Fruit fly (Drosophila melanogaster): ENCODE results near the gene CG32212.

DNA sequence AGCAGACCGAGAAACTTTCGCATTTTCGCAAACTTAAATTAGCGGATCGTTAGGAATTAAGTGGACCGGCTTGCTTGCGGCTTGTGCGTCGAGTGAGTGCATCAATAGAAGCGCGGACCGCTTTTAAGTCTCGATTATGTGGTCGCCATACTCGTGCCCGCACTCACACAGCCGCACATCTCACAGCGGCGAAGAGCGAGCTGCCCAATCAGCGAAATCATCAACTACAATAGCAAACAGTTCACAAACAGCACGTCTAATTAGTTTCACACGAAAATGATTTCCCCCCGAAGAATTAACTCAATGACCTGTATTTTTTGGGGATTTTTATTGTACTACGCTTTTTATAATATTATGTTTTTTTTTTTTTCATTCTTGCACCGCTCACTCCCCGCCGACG is 13.3 kb downstream of the CG32212 start, which contains the start of gene CG9451:
- TF ChIP-seq Sin3A (optimal IDR thresholded peaks at IDR 0.05) (no peak), Myc (optimal IDR thresholded peaks at IDR 0.05) (no peak), insv (optimal IDR thresholded peaks at IDR 0.05) (no peak), psq (optimal IDR thresholded peaks at IDR 0.05) (no peak)

Data from Kc167 (cell line).